Fruit fly (Drosophila melanogaster) whole organism, embryonic: ENCODE data around the gene Mccc1.
A peak's percentile ranks its signal among the peaks of the same experiment; 100 is the strongest.

Experiments used
- ATbp ChIP-seq: fragments of 200-800 bp; sonication (Bioruptor generic); optimal IDR thresholded peaks from 2 replicates; lab custom pipeline; 2017; ENCODE audit warnings: missing biosample characterization, mild to moderate bottlenecking, missing genetic modification characterization, missing genetic modification reagents
- Atf6 ChIP-seq: fragments of 200-800 bp; sonication (Bioruptor generic); IDR thresholded peaks from 2 replicates; pipeline ENCODE4 v1.3.6; 2022; ENCODE audit warnings: missing biosample characterization, missing genetic modification characterization
- CG10147 ChIP-seq: fragments of 200-800 bp; sonication (Bioruptor generic); optimal IDR thresholded peaks from 2 replicates; lab custom pipeline; 2019; ENCODE audit warnings: missing biosample characterization, mild to moderate bottlenecking, missing genetic modification characterization, moderate library complexity
- CG10462 ChIP-seq: fragments of 200-800 bp; sonication (Bioruptor generic); optimal IDR thresholded peaks from 2 replicates; lab custom pipeline; 2016; ENCODE audit warnings: missing biosample characterization, missing genetic modification characterization
- CG11093 ChIP-seq: fragments of 200-800 bp; sonication (Bioruptor generic); IDR thresholded peaks from 3 replicates; pipeline ENCODE4 v1.3.6; 2022; ENCODE audit warnings: missing biosample characterization, missing genetic modification characterization
- CG12659 ChIP-seq: fragments of 200-800 bp; sonication (Bioruptor generic); optimal IDR thresholded peaks from 3 replicates; lab custom pipeline; 2017; ENCODE audit warnings: mild to moderate bottlenecking, missing biosample characterization, missing genetic modification reagents, missing genetic modification characterization
- CG12744 ChIP-seq: fragments of 200-800 bp; sonication (Bioruptor generic); optimal IDR thresholded peaks from 2 replicates; lab custom pipeline; 2016; ENCODE audit warnings: missing biosample characterization, missing genetic modification characterization
- CG13424 ChIP-seq: fragments of 200-800 bp; sonication (Bioruptor generic); optimal IDR thresholded peaks from 2 replicates; lab custom pipeline; 2019; ENCODE audit warnings: missing biosample characterization, mild to moderate bottlenecking, missing genetic modification characterization, moderate library complexity
- CG15696 ChIP-seq: fragments of 200-800 bp; sonication (Bioruptor generic); optimal IDR thresholded peaks from 2 replicates; lab custom pipeline; 2019; ENCODE audit warnings: missing biosample characterization, mild to moderate bottlenecking, missing genetic modification characterization, moderate library complexity
- CG17359 ChIP-seq: fragments of 200-800 bp; sonication (Bioruptor generic); optimal IDR thresholded peaks from 3 replicates; lab custom pipeline; 2018; ENCODE audit warnings: missing biosample characterization, mild to moderate bottlenecking, missing genetic modification characterization, moderate library complexity
- CG17361 ChIP-seq: fragments of 200-800 bp; sonication (Bioruptor generic); IDR thresholded peaks from 3 replicates; pipeline ENCODE4 v1.3.6; 2022; ENCODE audit warnings: missing biosample characterization, missing genetic modification characterization
- CG17568 ChIP-seq: fragments of 200-800 bp; sonication (Bioruptor generic); optimal IDR thresholded peaks from 2 replicates; lab custom pipeline; 2018; ENCODE audit warnings: missing biosample characterization, mild to moderate bottlenecking, missing genetic modification characterization, moderate library complexity
- CG1792 ChIP-seq: fragments of 200-800 bp; sonication (Bioruptor generic); optimal IDR thresholded peaks from 2 replicates; lab custom pipeline; 2016; ENCODE audit warnings: missing biosample characterization, missing genetic modification characterization
- CG18599 ChIP-seq: fragments of 200-800 bp; sonication (Bioruptor generic); optimal IDR thresholded peaks from 3 replicates; lab custom pipeline; 2017; ENCODE audit warnings: missing biosample characterization, missing genetic modification characterization, mild to moderate bottlenecking, moderate library complexity, missing genetic modification reagents
- CG2199 ChIP-seq: fragments of 200-800 bp; sonication (Bioruptor generic); IDR thresholded peaks from 3 replicates; pipeline ENCODE4 v1.3.6; 2022; ENCODE audit warnings: missing biosample characterization, missing genetic modification characterization
- CG3065 ChIP-seq: fragments of 200-800 bp; sonication (Bioruptor generic); optimal IDR thresholded peaks from 2 replicates; lab custom pipeline; 2016; ENCODE audit warnings: missing biosample characterization, missing genetic modification characterization
- CG4617 ChIP-seq: fragments of 200-800 bp; sonication (Bioruptor generic); optimal IDR thresholded peaks from 3 replicates; lab custom pipeline; 2016; ENCODE audit warnings: missing biosample characterization, missing genetic modification characterization, borderline replicate concordance
- CG4854 ChIP-seq: fragments of 200-800 bp; sonication (Bioruptor generic); optimal IDR thresholded peaks from 2 replicates; lab custom pipeline; 2016; ENCODE audit warnings: missing biosample characterization, missing genetic modification characterization, inconsistent platforms
- CG5180 ChIP-seq: fragments of 200-800 bp; sonication (Bioruptor generic); optimal IDR thresholded peaks from 3 replicates; lab custom pipeline; 2017; ENCODE audit warnings: missing biosample characterization, missing genetic modification characterization, mild to moderate bottlenecking, moderate library complexity, missing genetic modification reagents
- CG6689 ChIP-seq: fragments of 200-800 bp; sonication (Bioruptor generic); IDR thresholded peaks from 2 replicates; pipeline ENCODE4 v1.3.6; 2022; ENCODE audit warnings: missing biosample characterization, missing genetic modification characterization
- CG7839 ChIP-seq: fragments of 200-800 bp; sonication (Bioruptor generic); optimal IDR thresholded peaks from 3 replicates; lab custom pipeline; 2018; ENCODE audit warnings: missing biosample characterization, mild to moderate bottlenecking, missing genetic modification characterization, moderate library complexity
- CG8388 ChIP-seq: fragments of 200-800 bp; sonication (Bioruptor generic); optimal IDR thresholded peaks from 2 replicates; lab custom pipeline; 2019; ENCODE audit warnings: missing biosample characterization, mild to moderate bottlenecking, missing genetic modification characterization, moderate library complexity
- CG9215 ChIP-seq: fragments of 200-800 bp; sonication (Bioruptor generic); IDR thresholded peaks from 2 replicates; pipeline ENCODE4 v1.3.6; 2022; ENCODE audit warnings: missing biosample characterization, missing genetic modification characterization
- CG9817 ChIP-seq: fragments of 200-800 bp; sonication (Bioruptor generic); optimal IDR thresholded peaks from 2 replicates; lab custom pipeline; 2018; ENCODE audit warnings: missing biosample characterization, mild to moderate bottlenecking, missing genetic modification characterization, moderate library complexity
- CG9932 ChIP-seq: fragments of 200-800 bp; sonication (Bioruptor generic); IDR thresholded peaks from 2 replicates; pipeline ENCODE4 v1.3.6; 2022; ENCODE audit warnings: missing biosample characterization, missing genetic modification characterization
- CkIIα-i1 ChIP-seq: fragments of 200-800 bp; sonication (Bioruptor generic); IDR thresholded peaks from 2 replicates; pipeline ENCODE4 v1.3.6; 2022; ENCODE audit warnings: missing biosample characterization, missing genetic modification characterization
- Dp ChIP-seq: fragments of 200-800 bp; sonication (Bioruptor generic); optimal IDR thresholded peaks from 2 replicates; lab custom pipeline; 2018; ENCODE audit warnings: missing biosample characterization, mild to moderate bottlenecking, missing genetic modification characterization, moderate library complexity
- Fer3 ChIP-seq: fragments of 200-800 bp; sonication (Bioruptor generic); optimal IDR thresholded peaks from 2 replicates; lab custom pipeline; 2018; ENCODE audit warnings: missing biosample characterization, mild to moderate bottlenecking, missing genetic modification characterization, moderate library complexity
- Med ChIP-seq: fragments of 200-800 bp; sonication (Bioruptor generic); peaks from one replicate; lab custom pipeline; 2016; ENCODE audit warnings: missing biosample characterization, missing genetic modification characterization, mild to moderate bottlenecking, inconsistent platforms, moderate library complexity
- NC2α ChIP-seq: fragments of 200-800 bp; sonication (Bioruptor generic); optimal IDR thresholded peaks from 2 replicates; lab custom pipeline; 2016; ENCODE audit warnings: missing biosample characterization, missing genetic modification characterization
- NC2β ChIP-seq: fragments of 200-800 bp; sonication (Bioruptor generic); optimal IDR thresholded peaks from 2 replicates; lab custom pipeline; 2016; ENCODE audit warnings: missing biosample characterization, missing genetic modification characterization
- Rx ChIP-seq: fragments of 200-800 bp; sonication (Bioruptor generic); IDR thresholded peaks from 2 replicates; pipeline ENCODE4 v1.3.6; 2022; ENCODE audit warnings: missing biosample characterization, missing genetic modification characterization
- Six4 ChIP-seq: fragments of 200-800 bp; sonication (Bioruptor generic); optimal IDR thresholded peaks from 2 replicates; lab custom pipeline; 2016; ENCODE audit warnings: missing biosample characterization, missing genetic modification characterization
- Sry-β ChIP-seq: fragments of 200-800 bp; sonication (Bioruptor generic); optimal IDR thresholded peaks from 2 replicates; lab custom pipeline; 2018; ENCODE audit warnings: missing biosample characterization, mild to moderate bottlenecking, missing genetic modification characterization, moderate library complexity
- ato ChIP-seq: fragments of 200-800 bp; sonication (Bioruptor generic); IDR thresholded peaks from 2 replicates; pipeline ENCODE4 v1.3.6; 2022; ENCODE audit warnings: missing biosample characterization, missing genetic modification characterization; ENCODE audit not compliant: partially characterized antibody
- az2 ChIP-seq: fragments of 200-800 bp; sonication (Bioruptor generic); optimal IDR thresholded peaks from 3 replicates; lab custom pipeline; 2016; ENCODE audit warnings: missing biosample characterization, missing genetic modification characterization
- chm ChIP-seq: fragments of 200-800 bp; sonication (Bioruptor generic); IDR thresholded peaks from 2 replicates; pipeline ENCODE4 v1.3.6; 2022; ENCODE audit warnings: missing biosample characterization, missing genetic modification characterization
- inv ChIP-seq: fragments of 200-800 bp; sonication (Bioruptor generic); IDR thresholded peaks from 2 replicates; pipeline ENCODE4 v1.3.6; 2022; ENCODE audit warnings: missing biosample characterization, missing genetic modification characterization; ENCODE audit not compliant: partially characterized antibody
- knrl ChIP-seq: fragments of 200-800 bp; sonication (Bioruptor generic); IDR thresholded peaks from 3 replicates; pipeline ENCODE4 v1.3.6; 2022; ENCODE audit warnings: missing biosample characterization, missing genetic modification characterization; ENCODE audit not compliant: partially characterized antibody
- mld ChIP-seq: fragments of 200-800 bp; sonication (Bioruptor generic); IDR thresholded peaks from 3 replicates; pipeline ENCODE4 v1.3.6; 2022; ENCODE audit warnings: missing biosample characterization, missing genetic modification characterization; ENCODE audit not compliant: partially characterized antibody
- pros ChIP-seq: fragments of 200-800 bp; sonication (Bioruptor generic); optimal IDR thresholded peaks from 3 replicates; lab custom pipeline; 2019; ENCODE audit warnings: missing biosample characterization, mild to moderate bottlenecking, missing genetic modification characterization, moderate library complexity
- sima ChIP-seq: fragments of 200-800 bp; sonication (Bioruptor generic); optimal IDR thresholded peaks from 2 replicates; lab custom pipeline; 2016; ENCODE audit warnings: missing biosample characterization, missing genetic modification characterization
- sr ChIP-seq: fragments of 200-800 bp; sonication (Bioruptor generic); IDR thresholded peaks from 3 replicates; pipeline ENCODE4 v1.3.6; 2022; ENCODE audit warnings: missing biosample characterization, missing genetic modification characterization
- ssp ChIP-seq: fragments of 200-800 bp; sonication (Bioruptor generic); IDR thresholded peaks from 2 replicates; pipeline ENCODE4 v1.3.6; 2022; ENCODE audit warnings: missing biosample characterization, missing genetic modification characterization
- stc ChIP-seq: fragments of 200-800 bp; sonication (Bioruptor generic); IDR thresholded peaks from 2 replicates; pipeline ENCODE4 v1.3.6; 2022; ENCODE audit warnings: missing biosample characterization, missing genetic modification characterization
- tgo ChIP-seq: fragments of 200-800 bp; sonication (Bioruptor generic); IDR thresholded peaks from 3 replicates; pipeline ENCODE4 v1.3.6; 2022; ENCODE audit warnings: missing biosample characterization, missing genetic modification characterization
- tin ChIP-seq: fragments of 200-800 bp; sonication (Bioruptor generic); optimal IDR thresholded peaks from 3 replicates; lab custom pipeline; 2016; ENCODE audit warnings: missing biosample characterization, missing genetic modification characterization
- tx ChIP-seq: fragments of 200-800 bp; sonication (Bioruptor generic); optimal IDR thresholded peaks from 2 replicates; lab custom pipeline; 2016; ENCODE audit warnings: missing biosample characterization, missing genetic modification characterization
- unpg ChIP-seq: fragments of 200-800 bp; sonication (Bioruptor generic); optimal IDR thresholded peaks from 3 replicates; lab custom pipeline; 2018; ENCODE audit warnings: missing biosample characterization, mild to moderate bottlenecking, missing genetic modification characterization, moderate library complexity
- usp ChIP-seq: fragments of >200 bp; optimal IDR thresholded peaks from 2 replicates; lab custom pipeline; 2017; ENCODE audit warnings: missing biosample characterization, missing genetic modification characterization
- zf30C ChIP-seq: fragments of 200-800 bp; sonication (Bioruptor generic); optimal IDR thresholded peaks from 3 replicates; lab custom pipeline; 2018; ENCODE audit warnings: missing biosample characterization, mild to moderate bottlenecking, missing genetic modification characterization

Mccc1 gene

DNA sequence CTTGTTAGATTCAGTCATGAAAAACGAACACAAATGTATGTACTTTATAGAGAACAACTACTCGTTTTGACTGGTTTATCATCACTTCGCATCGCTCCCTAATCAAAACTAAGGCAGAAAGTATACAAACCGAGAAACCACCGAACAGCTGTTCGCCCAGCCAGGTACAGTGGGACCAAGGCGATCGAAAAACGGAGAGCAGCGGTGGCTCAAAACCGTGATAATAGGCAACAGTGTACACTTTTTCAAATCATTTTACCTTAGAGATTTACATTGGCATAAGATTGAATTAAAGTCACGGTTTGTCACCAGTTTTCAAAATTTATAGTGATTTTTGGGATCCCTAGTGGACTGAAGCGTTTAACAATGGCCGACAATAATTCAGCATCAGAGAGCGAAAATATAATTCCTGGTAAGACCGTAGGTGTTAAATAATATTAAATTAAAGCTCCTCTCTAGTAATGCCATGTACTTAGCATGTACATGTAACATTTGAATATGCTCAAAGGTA is 11.6 kb upstream of the Mccc1 start, which contains the start of the genes CG42233 and CG1971 (continued):
- no peak for TF ChIP-seq tin
- no peak for TF ChIP-seq pros
- TF ChIP-seq CG4854 (GFP tag; lab: Kevin White, UChicago): no peak
- no peak for TF ChIP-seq unpg
- no peak for TF ChIP-seq Six4 (GFP tag; lab: Kevin White, UChicago)
- no peak for TF ChIP-seq CG17359 (tag; lab: Kevin White, UChicago)
- no peak for TF ChIP-seq tgo
- TF ChIP-seq sima (GFP tag; lab: Kevin White, UChicago): no peak
- no peak for TF ChIP-seq CG9215 (GFP tag; lab: Robert Waterston, UW)
- TF ChIP-seq Med (GFP tag; lab: Kevin White, UChicago): peak; percentile 91
- TF ChIP-seq CG13424 (tag; lab: Kevin White, UChicago): no peak
- TF ChIP-seq CG3065 (GFP tag; lab: Kevin White, UChicago): no peak
- no peak for TF ChIP-seq CG2199 (GFP tag; lab: Robert Waterston, UW)
- TF ChIP-seq CG15696: no peak
- TF ChIP-seq Rx: peak; percentile 31; the same call in 1 of the 2 replicates
- TF ChIP-seq CG4617: no peak
- no peak for TF ChIP-seq Dp (GFP tag; lab: Kevin White, UChicago)
- no peak for TF ChIP-seq CG11093 (GFP tag; lab: Robert Waterston, UW)
- peak; percentile 25; the same call in 1 of the 2 replicates for TF ChIP-seq Atf6
- no peak for TF ChIP-seq NC2α (GFP tag; lab: Kevin White, UChicago)
- no peak for TF ChIP-seq ato (GFP tag; lab: Robert Waterston, UW)
- 0 out of 2 replicates have a peak, but pooled peaks have one; percentile 31 for TF ChIP-seq CG9932
- TF ChIP-seq stc: no peak
- TF ChIP-seq CG10147: no peak
- no peak for TF ChIP-seq Fer3 (tag; lab: Kevin White, UChicago)
- TF ChIP-seq sr: no peak
- TF ChIP-seq ATbp (GFP tag; lab: Kevin White, UChicago): no peak
- TF ChIP-seq tx (GFP tag; lab: Kevin White, UChicago): peak; percentile 5
- no peak for TF ChIP-seq CG7839 (tag; lab: Kevin White, UChicago)
- TF ChIP-seq CG17361: no peak
- no peak for TF ChIP-seq CG12659
- TF ChIP-seq NC2β (GFP tag; lab: Kevin White, UChicago): no peak
- TF ChIP-seq CG18599 (GFP tag; lab: Kevin White, UChicago): no peak
- TF ChIP-seq chm (GFP tag; lab: Robert Waterston, UW): no peak
- TF ChIP-seq Sry-β (GFP tag; lab: Kevin White, UChicago): no peak
- TF ChIP-seq CG9817: peak; percentile 3
- TF ChIP-seq ssp (GFP tag; lab: Robert Waterston, UW): no peak
- TF ChIP-seq inv (GFP tag; lab: Robert Waterston, UW): no peak
- no peak for TF ChIP-seq CkIIα-i1 (GFP tag; lab: Robert Waterston, UW)
- TF ChIP-seq zf30C (GFP tag; lab: Kevin White, UChicago): no peak
- no peak for TF ChIP-seq CG12744 (GFP tag; lab: Kevin White, UChicago)
- TF ChIP-seq CG10462 (GFP tag; lab: Kevin White, UChicago): no peak
- peak; percentile 40; the same call in 1 of the 3 replicates for TF ChIP-seq mld (GFP tag; lab: Robert Waterston, UW)
- TF ChIP-seq usp (GFP tag; lab: Kevin White, UChicago): no peak
- peak; percentile 41 for TF ChIP-seq az2 (GFP tag; lab: Kevin White, UChicago)
- no peak for TF ChIP-seq CG6689 (GFP tag; lab: Robert Waterston, UW)
- TF ChIP-seq knrl: no peak
- no peak for TF ChIP-seq CG5180 (GFP tag; lab: Kevin White, UChicago)
- no peak for TF ChIP-seq CG1792
- TF ChIP-seq CG17568 (GFP tag; lab: Kevin White, UChicago): no peak
- peak; percentile 34 for TF ChIP-seq CG8388
